Fruit fly (Drosophila melanogaster): ENCODE measurements around the gene Hmx.

Gene Hmx

DNA sequence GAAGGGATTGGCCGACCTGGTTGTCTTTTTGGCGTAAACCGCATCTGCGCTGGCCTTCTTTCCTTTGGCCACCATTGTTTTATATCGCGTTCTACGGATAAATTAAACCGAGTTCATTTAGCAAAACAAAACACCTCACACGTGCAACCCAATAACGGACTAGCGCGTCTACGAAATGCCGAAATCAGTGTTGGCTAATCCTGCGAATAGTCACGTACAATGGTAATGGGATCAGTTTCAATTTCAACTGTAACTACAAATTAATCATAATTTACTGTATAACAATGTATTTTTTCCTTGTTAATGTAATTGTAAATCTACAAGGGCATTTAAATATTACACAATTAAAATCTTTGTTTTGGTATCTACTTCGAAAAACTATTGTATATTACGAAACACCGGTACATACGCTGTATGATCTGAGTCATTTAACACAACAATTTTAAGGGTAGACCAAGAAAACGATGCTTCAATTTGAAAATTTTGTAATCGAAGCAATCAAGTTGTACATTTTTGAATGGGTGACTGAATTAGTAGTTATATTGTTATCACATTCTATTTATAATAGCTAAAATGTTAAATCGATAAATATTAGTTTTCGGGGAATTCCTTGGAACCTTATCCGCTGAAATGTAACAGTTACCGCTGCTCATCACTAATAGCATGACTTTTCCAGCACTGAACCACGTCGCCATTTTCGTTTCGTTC, 18.8 kb upstream of the Hmx start, which contains the start of gene SF1 (continued):
- TF ChIP-seq pan (optimal IDR thresholded peaks at IDR 0.05) (no peak), pan (GFP tag; optimal IDR thresholded peaks at IDR 0.05 in 1 of 2, IDR thresholded peaks at IDR 0.05 in 1 of 2) (no peak), dysf (GFP tag; IDR thresholded peaks at IDR 0.05) (no peak), bigmax (GFP tag; optimal IDR thresholded peaks at IDR 0.05) (no peak), Nf-YA (GFP tag; IDR thresholded peaks at IDR 0.05) (no peak), ara (GFP tag; IDR thresholded peaks at IDR 0.05) (0 out of 2 replicates have a peak, but pooled peaks have one; percentile 13), sens (GFP tag) (no peak), gcm2 (GFP tag; optimal IDR thresholded peaks at IDR 0.05) (no peak), esg (GFP tag; conservative IDR thresholded peaks at IDR 0.05) (no peak), CG17359 (tag; optimal IDR thresholded peaks at IDR 0.05) (no peak), CG4282 (GFP tag; optimal IDR thresholded peaks at IDR 0.05) (no peak), Xrp1 (GFP tag; IDR thresholded peaks at IDR 0.05) (no peak), vnd (GFP tag; IDR thresholded peaks at IDR 0.05; ENCODE audit: partially characterized antibody) (no peak), CG32772 (GFP tag; IDR thresholded peaks at IDR 0.05) (no peak), CG12236 (GFP tag; optimal IDR thresholded peaks at IDR 0.05) (no peak), CG7372 (GFP tag; IDR thresholded peaks at IDR 0.05) (no peak), CG12155 (GFP tag; optimal IDR thresholded peaks at IDR 0.05) (peak; percentile 35), crc (GFP tag; optimal IDR thresholded peaks at IDR 0.05) (no peak), CG1602 (GFP tag; optimal IDR thresholded peaks at IDR 0.05) (peak; percentile 30), odd (GFP tag; optimal IDR thresholded peaks at IDR 0.05) (no peak), CG4424 (GFP tag; optimal IDR thresholded peaks at IDR 0.05) (peak; percentile 45), CG3838 (GFP tag; optimal IDR thresholded peaks at IDR 0.05) (no peak), CG3407 (GFP tag; optimal IDR thresholded peaks at IDR 0.05) (no peak), Hmx (GFP tag; optimal IDR thresholded peaks at IDR 0.05) (peak; percentile 9), gro (GFP tag; optimal IDR thresholded peaks at IDR 0.05) (no peak), CG13424 (tag; optimal IDR thresholded peaks at IDR 0.05) (peak; percentile 30), Bgb (GFP tag; IDR thresholded peaks at IDR 0.05; ENCODE audit: partially characterized antibody) (no peak), CG4617 (GFP tag; optimal IDR thresholded peaks at IDR 0.05; ENCODE audit: borderline replicate concordance) (no peak), CG32532 (GFP tag; IDR thresholded peaks at IDR 0.05) (no peak), CG6791 (GFP tag; IDR thresholded peaks at IDR 0.05; ENCODE audit: partially characterized antibody) (0 out of 3 replicates have a peak, but pooled peaks have one; percentile 31), fd102C (GFP tag; optimal IDR thresholded peaks at IDR 0.05) (no peak), CG14667 (GFP tag; IDR thresholded peaks at IDR 0.05) (no peak), Bdp1 (GFP tag; optimal IDR thresholded peaks at IDR 0.05) (no peak), fru (optimal IDR thresholded peaks at IDR 0.05) (no peak), CG1603 (tag; optimal IDR thresholded peaks at IDR 0.05) (peak; percentile 7), run (tag; optimal IDR thresholded peaks at IDR 0.05) (no peak), TFAM (GFP tag; optimal IDR thresholded peaks at IDR 0.05) (no peak), hb (GFP tag; IDR thresholded peaks at IDR 0.05; ENCODE audit: partially characterized antibody) (no peak), Ets97D (GFP tag; optimal IDR thresholded peaks at IDR 0.05) (peak; percentile 23), CG8388 (GFP tag; optimal IDR thresholded peaks at IDR 0.05) (peak; percentile 2), gsb (GFP tag; IDR thresholded peaks at IDR 0.05) (no peak), nerfin-1 (tag; optimal IDR thresholded peaks at IDR 0.05) (peak; percentile 18), Chrac-16 (GFP tag; optimal IDR thresholded peaks at IDR 0.05) (peak; percentile 17), Hey (tag; optimal IDR thresholded peaks at IDR 0.05) (no peak), ems (GFP tag; optimal IDR thresholded peaks at IDR 0.05) (no peak), CG10431 (GFP tag; optimal IDR thresholded peaks at IDR 0.05) (no peak), kah (GFP tag; optimal IDR thresholded peaks at IDR 0.05) (no peak), Taf1 (GFP tag; IDR thresholded peaks at IDR 0.05) (no peak), zen2 (GFP tag; IDR thresholded peaks at IDR 0.05; ENCODE audit: partially characterized antibody) (no peak), hth (optimal IDR thresholded peaks at IDR 0.05) (no peak), E2f1 (GFP tag; IDR thresholded peaks at IDR 0.05) (no peak), sim (GFP tag; IDR thresholded peaks at IDR 0.05) (no peak)
